Worm (Caenorhabditis elegans) whole organism, L3 larva: ENCODE measurements around the gene C01G12.16.

Experiments used
- R02D3.7 ChIP-seq: fragments of 150-350 bp; optimal IDR thresholded peaks from 2 replicates; lab custom pipeline; 2014; ENCODE audit warnings: missing biosample characterization, missing genetic modification characterization
- ZK546.5 ChIP-seq: sonication (generic microtip); optimal IDR thresholded peaks from 2 replicates; lab custom pipeline; 2017; ENCODE audit warnings: missing biosample characterization, missing genetic modification characterization
- aly-2 ChIP-seq: fragments of 150-350 bp; optimal IDR thresholded peaks from 2 replicates; lab custom pipeline; 2014; ENCODE audit warnings: missing biosample characterization, missing genetic modification characterization
- ama-1 ChIP-seq: fragments of 150-350 bp; optimal IDR thresholded peaks from 2 replicates; lab custom pipeline; 2018
- ceh-16 ChIP-seq: sonication (generic microtip); optimal IDR thresholded peaks from 2 replicates; lab custom pipeline; 2017; ENCODE audit warnings: missing biosample characterization, missing genetic modification characterization
- ceh-28 ChIP-seq: fragments of 150-350 bp; optimal IDR thresholded peaks from 2 replicates; lab custom pipeline; 2014; ENCODE audit warnings: missing biosample characterization, missing genetic modification reagents, missing genetic modification characterization
- ceh-82 ChIP-seq: fragments of 150-350 bp; optimal IDR thresholded peaks from 2 replicates; lab custom pipeline; 2014; ENCODE audit warnings: missing biosample characterization, missing genetic modification characterization
- ceh-9 ChIP-seq: sonication (generic microtip); optimal IDR thresholded peaks from 2 replicates; lab custom pipeline; 2018; ENCODE audit warnings: missing biosample characterization, missing genetic modification characterization
- daf-12 ChIP-seq: fragments of 150-350 bp; optimal IDR thresholded peaks from 2 replicates; lab custom pipeline; 2014; ENCODE audit warnings: missing biosample characterization, missing genetic modification reagents, missing genetic modification characterization
- egl-27 ChIP-seq: sonication (generic microtip); optimal IDR thresholded peaks from 4 replicates; lab custom pipeline; 2017; ENCODE audit warnings: missing biosample characterization, missing genetic modification reagents, missing genetic modification characterization
- egl-5 ChIP-seq: fragments of 150-350 bp; optimal IDR thresholded peaks from 2 replicates; lab custom pipeline; 2017; ENCODE audit warnings: missing biosample characterization, missing genetic modification reagents, missing genetic modification characterization, inconsistent platforms
- elt-1 ChIP-seq: fragments of 150-350 bp; optimal IDR thresholded peaks from 2 replicates; lab custom pipeline; 2014; ENCODE audit warnings: missing biosample characterization, missing genetic modification characterization
- elt-3 ChIP-seq, 3 experiments: fragments of 150-350 bp in 1 of 3; sonication (generic microtip) in 2 of 3; optimal IDR thresholded peaks; 2 replicates in 2 of 3; 4 replicates in 1 of 3; lab custom pipeline; 2014 to 2017; ENCODE audit warnings: missing biosample characterization in 3 of 3, missing genetic modification characterization in 3 of 3
- hmg-11 ChIP-seq: sonication (generic microtip); optimal IDR thresholded peaks from 2 replicates; lab custom pipeline; 2016; ENCODE audit warnings: missing genetic modification characterization, missing compliant biosample characterization
- lin-15B ChIP-seq: fragments of 150-350 bp; optimal IDR thresholded peaks from 2 replicates; lab custom pipeline; 2014; ENCODE audit warnings: missing biosample characterization, missing genetic modification characterization
- lin-39 ChIP-seq: fragments of 150-350 bp; optimal IDR thresholded peaks from 2 replicates; lab custom pipeline; 2018; ENCODE audit warnings: missing biosample characterization, missing genetic modification reagents, missing genetic modification characterization
- mml-1 ChIP-seq: fragments of 150-350 bp; sonication (generic microtip); optimal IDR thresholded peaks from 3 replicates; lab custom pipeline; 2014; ENCODE audit warnings: missing biosample characterization, missing genetic modification characterization
- nfya-1 ChIP-seq: sonication (generic microtip); optimal IDR thresholded peaks from 2 replicates; lab custom pipeline; 2017; ENCODE audit warnings: missing genetic modification characterization, mild to moderate bottlenecking, missing compliant biosample characterization, antibody characterized with exemption, moderate library complexity; ENCODE audit not compliant: insufficient read depth
- nhr-11 ChIP-seq: fragments of 150-350 bp; optimal IDR thresholded peaks from 2 replicates; lab custom pipeline; 2014; ENCODE audit warnings: missing biosample characterization, missing genetic modification characterization
- nhr-12 ChIP-seq: fragments of 150-350 bp; optimal IDR thresholded peaks from 2 replicates; lab custom pipeline; 2014; ENCODE audit warnings: missing biosample characterization, missing genetic modification characterization
- nhr-25 ChIP-seq: sonication (generic microtip); optimal IDR thresholded peaks from 2 replicates; lab custom pipeline; 2017; ENCODE audit warnings: missing biosample characterization, missing genetic modification characterization
- nhr-43 ChIP-seq: sonication (generic microtip); optimal IDR thresholded peaks from 2 replicates; lab custom pipeline; 2016; ENCODE audit warnings: mild to moderate bottlenecking, missing genetic modification characterization, missing compliant biosample characterization; ENCODE audit not compliant: poor library complexity, severe bottlenecking
- nhr-67 ChIP-seq: fragments of 150-350 bp; optimal IDR thresholded peaks from 2 replicates; lab custom pipeline; 2014; ENCODE audit warnings: missing biosample characterization, missing genetic modification characterization
- nhr-76 ChIP-seq: fragments of 150-350 bp; sonication (generic microtip); optimal IDR thresholded peaks from 5 replicates; lab custom pipeline; 2014; ENCODE audit warnings: missing biosample characterization, missing genetic modification characterization
- pha-4 ChIP-seq: fragments of 150-350 bp; optimal IDR thresholded peaks from 2 replicates; lab custom pipeline; 2014; ENCODE audit warnings: missing biosample characterization, missing genetic modification reagents, missing genetic modification characterization
- pqm-1 ChIP-seq: fragments of 150-350 bp; optimal IDR thresholded peaks from 2 replicates; lab custom pipeline; 2017; ENCODE audit warnings: missing biosample characterization, missing genetic modification characterization, inconsistent platforms
- sea-2 ChIP-seq: fragments of 150-350 bp; sonication (generic microtip); optimal IDR thresholded peaks from 4 replicates; lab custom pipeline; 2014; ENCODE audit warnings: missing biosample characterization, missing genetic modification reagents, missing genetic modification characterization
- skn-1 ChIP-seq: fragments of 150-350 bp; optimal IDR thresholded peaks from 2 replicates; lab custom pipeline; 2014; ENCODE audit warnings: missing biosample characterization, missing genetic modification characterization
- snpc-4 ChIP-seq: fragments of 150-350 bp; optimal IDR thresholded peaks from 2 replicates; lab custom pipeline; 2014; ENCODE audit warnings: missing biosample characterization, missing genetic modification characterization
- tbx-2 ChIP-seq: sonication (generic microtip); optimal IDR thresholded peaks from 2 replicates; lab custom pipeline; 2016; ENCODE audit warnings: mild to moderate bottlenecking, missing genetic modification characterization, missing compliant biosample characterization
- unc-39 ChIP-seq: sonication (generic microtip); optimal IDR thresholded peaks from 4 replicates; lab custom pipeline; 2017; ENCODE audit warnings: missing biosample characterization, missing genetic modification characterization
- unc-62 ChIP-seq: fragments of 150-350 bp; sonication (generic microtip); optimal IDR thresholded peaks from 4 replicates; lab custom pipeline; 2014; ENCODE audit warnings: missing biosample characterization, missing genetic modification reagents, missing genetic modification characterization

Gene C01G12.16

DNA sequence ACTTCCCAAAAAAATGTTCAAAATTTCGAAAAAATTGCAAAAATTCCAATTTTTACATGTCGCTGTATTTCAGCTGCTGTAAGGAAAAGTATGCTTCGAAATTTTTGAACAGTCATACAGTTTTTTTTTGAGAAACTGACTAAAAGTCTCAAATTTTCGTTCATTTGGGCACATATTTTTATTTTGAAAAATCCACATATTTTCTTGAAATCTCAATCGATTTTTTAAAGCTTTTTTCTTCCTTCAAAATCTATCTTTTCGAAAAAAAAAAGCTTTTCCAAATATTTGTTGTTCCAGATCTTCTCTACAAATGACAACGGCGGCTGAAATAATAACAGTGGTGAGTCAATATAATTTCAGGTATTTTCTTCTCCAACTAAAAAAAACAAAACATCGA, 35.9 kb downstream of the C01G12.16 start, which contains the start of gene asd-1:
asd-1 (plus strand) TSS at position 298 of the 397 bp plus-strand sequence.
- TF ChIP-seq unc-62 (GFP tag; lab: Kevin White, UChicago) = no peak
- no peak for TF ChIP-seq nhr-25 (tag; lab: Kevin White, UChicago)
- no peak for TF ChIP-seq ceh-82 (tag; lab: Kevin White, UChicago)
- TF ChIP-seq nhr-11 (tag; lab: Kevin White, UChicago) = no peak
- TF ChIP-seq aly-2 = no peak
- TF ChIP-seq daf-12 (tag; lab: Kevin White, UChicago) = no peak
- no peak for TF ChIP-seq nhr-12
- TF ChIP-seq nhr-43 (tag; lab: Kevin White, UChicago) = no peak

DNA sequence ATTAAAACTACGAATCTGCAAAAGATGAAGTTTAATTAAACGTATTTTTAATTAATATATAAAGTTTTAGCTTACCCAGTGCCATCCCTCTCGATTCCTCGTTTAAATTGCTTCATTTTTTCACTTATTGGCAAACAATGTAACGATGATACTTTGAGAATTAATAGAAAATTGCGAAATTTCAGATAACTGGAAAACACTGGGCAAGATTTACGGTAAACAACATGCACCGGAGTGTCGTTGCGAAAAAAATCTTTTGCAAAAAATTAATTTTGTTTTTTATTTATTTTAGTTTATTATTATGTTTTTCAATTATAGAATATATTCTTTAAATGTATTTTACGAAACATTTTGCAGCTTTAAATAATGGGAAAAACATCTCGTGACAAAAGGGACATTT, 43.0 kb downstream of the C01G12.16 start, which contains the start of the genes pelo-1 and R74.7:
pelo-1 (minus strand) TSS at position 151 of the 400 bp plus-strand sequence.
R74.7 (plus strand) TSS at position 358 of the 400 bp plus-strand sequence.
- TF ChIP-seq ama-1 (lab: Kevin White, UChicago) (no peak), lin-15B (tag; lab: Kevin White, UChicago) (peak; percentile 48), ceh-16 (no peak), nhr-76 (tag; lab: Kevin White, UChicago) (no peak), elt-3 (tag; optimal IDR thresholded peaks at IDR 0.05; lab: Kevin White, UChicago) (no peak), pha-4 (tag; lab: Kevin White, UChicago) (peak; percentile 64), tbx-2 (tag; lab: Kevin White, UChicago) (no peak), nhr-43 (tag; lab: Kevin White, UChicago) (no peak), ZK546.5 (tag; lab: Kevin White, UChicago) (no peak), daf-12 (tag; lab: Kevin White, UChicago) (no peak), egl-5 (tag; lab: Kevin White, UChicago) (no peak), aly-2 (no peak), lin-39 (tag; lab: Kevin White, UChicago) (no peak), nhr-25 (tag; lab: Kevin White, UChicago) (no peak), nfya-1 (tag; lab: Kevin White, UChicago) (peak; percentile 43), nhr-12 (no peak), R02D3.7 (peak; percentile 88)

DNA sequence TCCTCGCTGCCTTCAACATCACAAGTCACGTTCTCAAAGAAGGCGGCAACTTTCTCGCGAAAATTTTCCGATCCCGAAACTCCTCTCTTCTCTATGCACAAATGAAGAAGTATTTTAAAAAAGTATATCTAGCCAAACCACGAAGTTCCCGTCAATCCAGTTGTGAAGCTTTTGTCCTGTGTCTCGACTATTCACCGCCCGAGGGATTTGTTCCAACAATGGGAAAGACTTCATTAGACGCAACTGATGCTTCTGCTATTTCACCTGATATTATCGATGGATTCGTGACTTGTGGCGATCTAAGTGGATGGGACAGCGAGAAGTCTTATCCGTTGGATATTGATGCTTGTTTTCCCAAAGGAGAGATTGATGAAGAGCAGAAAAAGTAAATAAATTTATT, 43.9 kb downstream of the C01G12.16 start:
- TF ChIP-seq nhr-67 (tag; lab: Kevin White, UChicago) = no peak
- TF ChIP-seq pha-4 (tag; lab: Kevin White, UChicago) = no peak
- TF ChIP-seq ama-1 (lab: Kevin White, UChicago) = no peak
- no peak for TF ChIP-seq ceh-16
- no peak for TF ChIP-seq sea-2 (GFP tag; lab: Kevin White, UChicago)
- no peak for TF ChIP-seq ceh-9 (tag; lab: Kevin White, UChicago)
- TF ChIP-seq ceh-82 (tag; lab: Kevin White, UChicago) = no peak
- TF ChIP-seq lin-39 (tag; lab: Kevin White, UChicago) = no peak
- no peak for TF ChIP-seq ceh-28 (tag; lab: Kevin White, UChicago)
- no peak for TF ChIP-seq egl-27
- no peak for TF ChIP-seq nhr-25 (tag; lab: Kevin White, UChicago)
- no peak for TF ChIP-seq nhr-43 (tag; lab: Kevin White, UChicago)
- TF ChIP-seq aly-2 = no peak

DNA sequence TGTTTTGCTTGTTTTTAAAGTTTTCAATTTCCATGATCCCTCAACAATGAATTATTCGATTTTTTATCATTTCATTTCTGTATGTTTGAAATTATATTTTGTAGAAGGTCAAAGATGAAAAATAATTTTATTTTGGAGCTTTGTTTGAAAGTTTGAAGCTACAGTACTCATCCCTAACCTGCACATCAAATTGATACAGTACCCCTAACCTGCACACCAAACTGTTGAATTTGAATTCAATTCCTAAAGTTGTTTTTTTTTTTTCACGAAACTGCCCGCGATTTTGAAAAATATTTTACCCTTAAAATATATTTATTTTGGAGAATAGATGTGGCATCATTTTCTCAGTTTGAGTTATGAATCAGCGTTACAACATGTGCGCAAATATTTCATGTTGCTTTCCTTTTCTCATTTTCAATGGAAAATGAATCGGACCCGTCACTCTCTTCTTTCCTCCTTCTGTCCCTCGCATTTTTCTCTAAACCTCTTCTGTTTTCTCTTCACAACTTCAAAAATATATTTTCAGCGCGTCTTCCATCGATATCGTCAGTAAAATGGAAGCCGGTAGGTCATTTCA, 44.8 kb downstream of the C01G12.16 start, which contains the start of gene R74.8:
R74.8 (plus strand) TSS at position 527 of the 577 bp plus-strand sequence.
- no peak for TF ChIP-seq ceh-16
- no peak for TF ChIP-seq lin-15B (tag; lab: Kevin White, UChicago)
- peak; percentile 11 for TF ChIP-seq nfya-1 (tag; lab: Kevin White, UChicago)
- TF ChIP-seq nhr-11 (tag; lab: Kevin White, UChicago) = no peak
- no peak for TF ChIP-seq ceh-82 (tag; lab: Kevin White, UChicago)
- TF ChIP-seq hmg-11 (tag; lab: Kevin White, UChicago) = no peak

DNA sequence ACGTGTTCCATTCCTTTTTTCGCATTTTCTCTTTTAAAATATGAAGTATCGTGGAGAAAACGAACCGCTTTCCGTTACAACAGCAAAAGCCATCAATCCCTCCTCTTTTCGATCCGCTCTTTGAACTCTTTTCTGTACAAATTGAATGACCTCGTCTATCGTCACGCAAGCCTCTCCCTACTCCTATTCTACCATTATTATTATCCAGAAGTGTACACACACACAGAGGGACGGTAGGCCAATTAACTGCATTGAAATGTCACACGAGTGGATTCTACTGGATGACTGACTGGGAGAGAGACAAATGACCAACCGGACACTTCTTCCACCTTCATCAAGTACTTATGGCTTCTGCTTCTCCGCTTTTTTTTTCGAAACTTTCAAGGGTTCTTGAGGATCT, 47.2 kb downstream of the C01G12.16 start:
- TF ChIP-seq unc-39 (tag; lab: Kevin White, UChicago) = no peak
- TF ChIP-seq elt-3 (tag; optimal IDR thresholded peaks at IDR 0.05; lab: Kevin White, UChicago) = no peak
- no peak for TF ChIP-seq snpc-4
- TF ChIP-seq nhr-11 (tag; lab: Kevin White, UChicago) = no peak
- TF ChIP-seq pqm-1 (tag; lab: Kevin White, UChicago) = no peak
- no peak for TF ChIP-seq lin-39 (tag; lab: Kevin White, UChicago)
- no peak for TF ChIP-seq tbx-2 (tag; lab: Kevin White, UChicago)
- TF ChIP-seq daf-12 (tag; lab: Kevin White, UChicago) = no peak
- no peak for TF ChIP-seq mml-1
- TF ChIP-seq egl-5 (tag; lab: Kevin White, UChicago) = no peak
- no peak for TF ChIP-seq ama-1 (lab: Kevin White, UChicago)
- TF ChIP-seq elt-1 (tag; lab: Kevin White, UChicago) = no peak
- TF ChIP-seq ceh-28 (tag; lab: Kevin White, UChicago) = no peak
- no peak for TF ChIP-seq skn-1 (tag; lab: Kevin White, UChicago)
- no peak for TF ChIP-seq nfya-1 (tag; lab: Kevin White, UChicago)
